Worm (Caenorhabditis elegans) whole organism, L4/young adult: ENCODE results near the gene srt-27.

Experiments used
- W03F9.2 ChIP-seq: fragments of 150-350 bp; optimal IDR thresholded peaks from 2 replicates; lab custom pipeline; 2014; ENCODE audit warnings: missing biosample characterization, missing genetic modification characterization
- dao-5 ChIP-seq: sonication (generic microtip); optimal IDR thresholded peaks from 2 replicates; lab custom pipeline; 2016; ENCODE audit warnings: missing genotype, missing genetic modification characterization, moderate library complexity, missing compliant biosample characterization
- him-1 ChIP-seq: sonication (generic microtip); optimal IDR thresholded peaks from 2 replicates; lab custom pipeline; 2016; ENCODE audit warnings: missing genotype, missing genetic modification reagents, missing genetic modification characterization, missing compliant biosample characterization

DNA sequence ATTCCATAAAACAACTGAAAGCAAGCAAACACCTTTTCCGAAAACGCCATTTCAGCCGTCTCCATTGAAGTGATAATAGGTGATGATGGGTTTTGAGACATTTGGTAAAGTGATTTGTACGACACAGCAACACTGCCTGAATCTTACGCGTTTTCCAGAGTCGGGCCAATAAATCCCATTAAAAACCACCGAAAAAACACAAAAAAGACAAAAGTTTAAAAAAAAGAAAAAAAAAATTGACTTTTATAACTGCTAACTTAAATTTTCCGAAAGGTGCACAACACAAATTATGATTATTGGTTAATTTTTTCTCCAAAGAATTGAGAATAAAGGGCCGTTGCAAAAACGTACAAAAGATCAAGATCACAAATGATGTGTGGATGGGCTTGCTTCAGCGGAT lies 13.7 kb upstream of the srt-27 start, which contains the start of gene srg-57:
- no peak for TF ChIP-seq him-1 (tag; lab: Kevin White, UChicago)
- TF ChIP-seq W03F9.2: no peak
- no peak for TF ChIP-seq dao-5 (tag; lab: Kevin White, UChicago)
